Fruit fly (Drosophila melanogaster): ENCODE results near the gene CG7968.

Gene CG7968

DNA sequence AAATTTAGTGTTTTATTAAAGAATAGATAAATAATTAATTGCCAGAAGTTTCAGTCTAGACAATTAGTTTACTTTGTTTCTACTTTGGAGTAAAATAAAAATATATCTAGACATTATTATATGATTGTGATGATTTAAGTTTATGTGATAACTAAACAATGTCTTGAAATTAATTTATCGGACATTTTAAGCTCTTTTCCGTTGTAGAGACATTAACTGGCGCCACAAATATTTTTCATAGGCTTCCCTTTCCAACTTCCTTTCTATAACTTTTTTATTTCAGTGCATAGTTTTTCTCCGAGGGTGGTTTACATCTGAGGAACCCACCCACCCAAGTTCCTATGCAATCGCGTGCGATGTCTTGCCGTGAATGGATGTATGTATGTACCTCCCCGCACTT, 27.5 kb downstream of the CG7968 start:
- no peak for TF ChIP-seq toe (GFP tag; optimal IDR thresholded peaks at IDR 0.05)
- no peak for TF ChIP-seq CG5204 (GFP tag; optimal IDR thresholded peaks at IDR 0.05)
- TF ChIP-seq Clk (GFP tag; optimal IDR thresholded peaks at IDR 0.05): no peak
- no peak for TF ChIP-seq Crg-1 (GFP tag; optimal IDR thresholded peaks at IDR 0.05)
- no peak for TF ChIP-seq CG7045 (GFP tag; optimal IDR thresholded peaks at IDR 0.05)
- no peak for TF ChIP-seq CG14711 (tag; optimal IDR thresholded peaks at IDR 0.05)
- TF ChIP-seq kay (GFP tag; ENCODE audit: borderline replicate concordance): no peak

DNA sequence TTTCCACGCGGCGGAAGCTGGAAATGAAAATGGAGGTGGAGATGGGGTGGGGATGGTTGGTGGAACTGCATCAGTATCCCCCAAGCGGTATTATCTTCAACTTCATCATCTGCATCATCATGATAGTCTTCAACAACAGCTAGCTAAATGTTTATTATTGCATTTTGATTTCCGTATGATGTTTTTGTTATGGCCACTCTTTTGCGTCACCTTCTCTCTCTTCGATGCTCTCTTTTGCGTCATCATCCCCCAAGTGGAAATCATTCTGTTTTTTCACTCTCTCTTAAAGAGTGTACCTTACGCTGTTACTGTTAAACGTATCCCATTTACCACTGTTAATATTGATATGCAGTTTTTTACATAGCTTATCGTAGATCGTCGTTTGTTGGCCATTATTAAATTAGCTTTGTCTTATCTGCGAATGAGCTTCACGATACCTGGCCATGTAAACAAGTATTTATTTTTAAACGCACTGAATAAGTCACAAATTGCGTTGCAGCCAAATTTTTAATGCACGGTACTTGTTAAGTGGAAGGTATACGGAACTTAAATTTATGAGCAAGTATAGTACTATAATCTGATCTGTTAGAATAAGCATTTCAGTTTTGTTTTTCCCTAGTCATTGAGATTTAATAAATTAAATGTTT, 28.9 kb downstream of the CG7968 start:
- TF ChIP-seq kay (GFP tag; ENCODE audit: borderline replicate concordance) (peak; percentile 89), CG11617 (GFP tag; optimal IDR thresholded peaks at IDR 0.05) (no peak), CG7045 (GFP tag; optimal IDR thresholded peaks at IDR 0.05) (no peak), bab1 (GFP tag; optimal IDR thresholded peaks at IDR 0.05) (no peak), CG14711 (tag; optimal IDR thresholded peaks at IDR 0.05) (no peak), CG12768 (GFP tag; optimal IDR thresholded peaks at IDR 0.05) (peak; percentile 16), tj (GFP tag; optimal IDR thresholded peaks at IDR 0.05) (no peak), cic (GFP tag; optimal IDR thresholded peaks at IDR 0.05) (peak; percentile 17), CG5204 (GFP tag; optimal IDR thresholded peaks at IDR 0.05) (no peak), Clk (GFP tag; optimal IDR thresholded peaks at IDR 0.05) (no peak), Hr96 (GFP tag; optimal IDR thresholded peaks at IDR 0.05) (no peak), CG33017 (tag; optimal IDR thresholded peaks at IDR 0.05) (peak; percentile 2), Mnt (GFP tag; optimal IDR thresholded peaks at IDR 0.05) (no peak)

DNA sequence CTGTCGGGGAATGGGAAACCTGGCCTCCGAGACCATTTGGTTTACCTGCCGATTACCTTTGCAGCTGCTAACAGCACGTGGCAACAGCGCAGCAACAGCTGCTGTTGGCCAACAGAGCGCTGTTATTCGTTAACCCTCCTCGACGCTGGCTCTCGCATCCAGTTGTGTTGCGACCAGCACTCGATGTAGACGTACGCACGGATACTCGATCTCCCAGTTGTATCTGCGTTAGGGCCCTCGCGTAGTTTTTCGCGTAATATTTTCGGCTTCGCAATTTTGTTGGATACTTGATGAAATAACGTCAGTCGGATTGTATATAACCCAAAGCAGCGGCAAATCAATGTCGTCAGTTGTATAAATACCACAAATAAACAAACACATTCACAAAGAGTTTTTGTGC, 29.6 kb downstream of the CG7968 start:
- TF ChIP-seq CG12768 (GFP tag; optimal IDR thresholded peaks at IDR 0.05) (no peak), CG5204 (GFP tag; optimal IDR thresholded peaks at IDR 0.05) (no peak), ovo (GFP tag; optimal IDR thresholded peaks at IDR 0.05) (no peak), cic (GFP tag; optimal IDR thresholded peaks at IDR 0.05) (peak; percentile 20), cnc (optimal IDR thresholded peaks at IDR 0.05) (no peak), Hr96 (GFP tag; optimal IDR thresholded peaks at IDR 0.05) (no peak), CG14711 (tag; optimal IDR thresholded peaks at IDR 0.05) (peak; percentile 15), Crg-1 (GFP tag; optimal IDR thresholded peaks at IDR 0.05) (no peak), kay (GFP tag; ENCODE audit: borderline replicate concordance) (peak; percentile 85), CG7101 (tag; optimal IDR thresholded peaks at IDR 0.05) (peak; percentile 17), CG33017 (tag; optimal IDR thresholded peaks at IDR 0.05) (no peak), CG7045 (GFP tag; optimal IDR thresholded peaks at IDR 0.05) (no peak), toe (GFP tag; optimal IDR thresholded peaks at IDR 0.05) (no peak), Clk (GFP tag; optimal IDR thresholded peaks at IDR 0.05) (no peak), tj (GFP tag; optimal IDR thresholded peaks at IDR 0.05) (no peak), CG11617 (GFP tag; optimal IDR thresholded peaks at IDR 0.05) (no peak), CG1620 (GFP tag; optimal IDR thresholded peaks at IDR 0.05) (no peak), pad (GFP tag; optimal IDR thresholded peaks at IDR 0.05) (no peak), bab1 (GFP tag; optimal IDR thresholded peaks at IDR 0.05) (peak; percentile 36), Mnt (GFP tag; optimal IDR thresholded peaks at IDR 0.05) (peak; percentile 20)

DNA sequence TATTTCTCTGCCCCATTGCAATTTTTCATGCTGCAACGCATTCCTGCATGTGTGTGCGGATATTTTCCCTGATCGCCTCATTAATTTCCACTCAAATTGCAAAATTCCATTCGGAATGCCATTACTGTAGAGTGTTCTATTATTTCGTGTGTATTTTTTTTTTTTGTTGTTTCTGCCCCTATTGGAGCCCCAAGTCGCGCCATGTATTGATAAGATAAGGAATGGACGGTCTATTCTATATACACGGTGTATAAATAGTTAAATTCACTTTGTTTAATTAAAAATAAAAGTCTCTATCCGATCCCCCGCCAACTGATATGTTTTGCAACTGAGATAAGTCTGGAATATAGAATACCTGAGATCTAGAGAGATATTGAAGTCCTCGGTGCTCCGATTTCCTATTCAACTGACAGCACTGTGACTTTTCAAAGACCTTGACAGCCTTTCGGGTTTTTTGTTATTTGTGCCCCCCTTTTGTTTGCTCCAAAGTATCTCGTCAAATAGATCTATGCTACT, 32.2 kb downstream of the CG7968 start:
- TF ChIP-seq CG12768 (GFP tag; optimal IDR thresholded peaks at IDR 0.05) (no peak), cic (GFP tag; optimal IDR thresholded peaks at IDR 0.05) (peak; percentile 30)

DNA sequence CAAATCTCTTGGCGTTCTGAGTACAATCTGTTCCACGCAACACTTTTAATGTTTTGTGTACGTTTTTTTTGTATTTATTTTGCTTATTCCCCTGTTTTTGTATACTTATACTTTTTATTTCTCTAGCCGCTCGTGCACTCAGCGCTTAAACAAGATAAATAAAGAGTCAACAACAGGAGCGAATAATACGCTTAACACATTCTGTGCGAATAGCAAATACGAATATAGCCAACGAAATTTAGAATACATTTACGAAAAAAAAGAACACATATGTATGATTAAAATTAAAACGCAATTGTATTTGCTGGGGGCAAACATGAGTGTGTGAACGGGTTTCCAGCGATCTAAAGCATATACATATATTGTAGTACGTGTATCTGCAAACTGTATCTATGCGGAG, 32.7 kb downstream of the CG7968 start:
- TF ChIP-seq CG7045 (GFP tag; optimal IDR thresholded peaks at IDR 0.05) (peak; percentile 30), CG33017 (tag; optimal IDR thresholded peaks at IDR 0.05) (no peak)

DNA sequence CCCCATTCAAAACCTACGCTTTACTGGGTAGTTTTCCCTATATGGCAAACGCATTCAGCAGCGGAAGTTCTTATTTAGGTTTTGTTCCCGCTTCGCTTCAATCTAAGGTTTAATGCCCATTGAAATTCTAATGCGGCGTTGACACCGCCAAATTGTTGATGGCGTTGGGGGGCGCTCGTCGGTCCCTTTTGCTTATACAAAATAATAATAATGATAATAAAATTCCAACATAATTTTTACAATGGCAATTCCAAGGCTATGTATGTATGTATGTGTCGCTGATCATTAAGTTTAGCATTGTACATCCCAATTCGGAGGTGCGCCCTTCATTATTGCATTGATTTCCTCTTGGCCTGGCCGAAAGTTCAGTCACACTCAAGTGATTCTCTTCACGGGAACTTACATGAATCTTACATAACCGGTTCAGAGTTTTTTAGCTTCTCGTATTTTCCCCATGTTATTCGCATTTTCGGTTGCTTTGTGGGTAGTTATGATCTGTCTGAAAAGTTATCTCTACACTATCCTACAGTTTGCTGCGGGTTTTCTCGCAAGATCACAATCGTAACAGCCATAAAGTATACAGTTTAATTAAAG, 35.0 kb downstream of the CG7968 start:
- TF ChIP-seq kay (GFP tag; ENCODE audit: borderline replicate concordance): no peak
- no peak for TF ChIP-seq ovo (GFP tag; optimal IDR thresholded peaks at IDR 0.05)
- no peak for TF ChIP-seq pad (GFP tag; optimal IDR thresholded peaks at IDR 0.05)
- no peak for TF ChIP-seq cic (GFP tag; optimal IDR thresholded peaks at IDR 0.05)
- no peak for TF ChIP-seq tj (GFP tag; optimal IDR thresholded peaks at IDR 0.05)
- no peak for TF ChIP-seq CG5204 (GFP tag; optimal IDR thresholded peaks at IDR 0.05)
- TF ChIP-seq bab1 (GFP tag; optimal IDR thresholded peaks at IDR 0.05): no peak

DNA sequence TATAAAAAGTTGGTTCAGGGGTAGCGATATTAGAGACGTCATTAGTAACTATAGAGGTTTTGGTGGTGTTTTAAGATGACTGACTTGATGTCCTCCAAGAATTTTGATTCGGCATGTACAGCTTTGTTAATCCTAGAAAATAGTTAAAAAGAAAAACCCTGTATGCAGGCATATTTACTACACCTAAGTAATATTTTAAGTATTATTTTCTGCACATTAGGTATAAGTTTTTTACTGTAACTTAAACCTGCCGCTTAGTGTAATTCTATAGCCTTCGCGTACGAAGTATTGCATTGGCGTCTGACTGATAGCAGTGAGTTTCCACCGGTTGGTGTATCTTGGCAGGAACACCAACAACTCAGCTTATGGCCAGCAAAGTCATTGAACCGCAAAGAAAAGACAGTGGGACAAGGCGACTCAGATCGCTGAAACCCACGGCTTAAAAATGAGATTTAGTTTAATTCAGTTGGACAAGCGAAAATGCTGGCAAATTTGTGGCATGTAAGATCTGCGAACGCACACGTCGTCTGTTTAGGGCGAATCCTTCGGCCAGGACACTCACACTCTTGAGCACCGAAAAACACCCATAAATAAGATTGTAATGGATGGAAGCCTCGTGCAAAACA, 35.6 kb downstream of the CG7968 start:
- TF ChIP-seq CG1620 (GFP tag; optimal IDR thresholded peaks at IDR 0.05) (no peak), bab1 (GFP tag; optimal IDR thresholded peaks at IDR 0.05) (no peak), Crg-1 (GFP tag; optimal IDR thresholded peaks at IDR 0.05) (no peak), kay (GFP tag; ENCODE audit: borderline replicate concordance) (no peak), tj (GFP tag; optimal IDR thresholded peaks at IDR 0.05) (peak; percentile 1)

Data from whole organism, adult.